Fruit fly (Drosophila melanogaster): Measurements from ENCODE around the gene Pect.

The Pect gene

DNA sequence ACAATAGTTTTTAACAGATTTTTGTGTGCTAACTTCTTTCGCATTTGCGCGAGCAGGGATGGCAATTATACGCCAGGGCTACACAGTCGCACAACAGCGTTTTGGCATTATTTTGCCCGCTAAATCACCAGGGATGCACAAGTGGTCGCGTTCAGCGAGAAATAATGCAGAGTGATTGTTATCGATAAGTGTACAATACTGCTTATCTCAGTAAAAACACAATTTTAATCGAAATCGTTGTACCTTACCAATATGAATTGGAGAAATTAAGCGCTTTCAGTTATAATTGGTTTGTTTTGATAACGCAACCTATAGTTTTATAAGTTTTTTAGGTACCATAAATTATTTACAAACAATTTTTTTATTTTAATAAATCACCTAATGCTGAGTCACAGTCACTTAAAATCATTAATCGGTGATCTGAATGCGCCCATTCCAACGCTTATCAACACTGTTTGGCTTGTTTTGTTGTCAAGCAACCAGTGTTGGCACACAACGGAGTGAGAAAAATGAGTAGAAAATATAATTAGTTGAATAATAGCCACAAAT is 26.8 kb upstream of the Pect start, which contains the start of the genes Sfmbt and CG5439 (continued):
- TF ChIP-seq hb (GFP tag; IDR thresholded peaks at IDR 0.05; ENCODE audit: partially characterized antibody) (no peak), corto (GFP tag; optimal IDR thresholded peaks at IDR 0.05) (peak; percentile 29), CG12769 (tag; optimal IDR thresholded peaks at IDR 0.05) (no peak), vfl (GFP tag; optimal IDR thresholded peaks at IDR 0.05) (peak; percentile 56), pfk (GFP tag; optimal IDR thresholded peaks at IDR 0.05) (no peak), otp (GFP tag; IDR thresholded peaks at IDR 0.05) (no peak), CG6683 (GFP tag; optimal IDR thresholded peaks at IDR 0.05) (peak; percentile 2), CG12299 (tag; optimal IDR thresholded peaks at IDR 0.05) (peak; percentile 6), bbx (GFP tag; IDR thresholded peaks at IDR 0.05; ENCODE audit: partially characterized antibody) (no peak), Aef1 (GFP tag; IDR thresholded peaks at IDR 0.05) (peak; percentile 70), tin (GFP tag; optimal IDR thresholded peaks at IDR 0.05) (peak; percentile 77), zen (tag; optimal IDR thresholded peaks at IDR 0.05) (peak; percentile 77), esg (GFP tag; conservative IDR thresholded peaks at IDR 0.05) (peak; percentile 70), CG9609 (GFP tag; optimal IDR thresholded peaks at IDR 0.05) (peak; percentile 78), CG2712 (tag; optimal IDR thresholded peaks at IDR 0.05) (peak; percentile 82), CG11560 (tag; IDR thresholded peaks at IDR 0.05) (peak; percentile 65; the same call in 2 of the 3 replicates), CG8765 (GFP tag; IDR thresholded peaks at IDR 0.05) (0 out of 2 replicates have a peak, but pooled peaks have one; percentile 33), maf-S (GFP tag; optimal IDR thresholded peaks at IDR 0.05) (peak; percentile 75), CG11247 (GFP tag; IDR thresholded peaks at IDR 0.05) (peak; percentile 61), CG7786 (GFP tag; optimal IDR thresholded peaks at IDR 0.05) (peak; percentile 77), stwl (tag; optimal IDR thresholded peaks at IDR 0.05) (peak; percentile 91), CG3995 (GFP tag; optimal IDR thresholded peaks at IDR 0.05) (peak; percentile 100), ara (GFP tag; IDR thresholded peaks at IDR 0.05) (no peak), CG9215 (GFP tag; IDR thresholded peaks at IDR 0.05) (peak; percentile 76), nerfin-2 (GFP tag; IDR thresholded peaks at IDR 0.05; ENCODE audit: partially characterized antibody) (peak; percentile 56; the same call in 1 of the 2 replicates), CG17802 (tag; optimal IDR thresholded peaks at IDR 0.05) (peak; percentile 43), Gug (GFP tag; IDR thresholded peaks at IDR 0.05) (peak; percentile 88), CG13123 (GFP tag; optimal IDR thresholded peaks at IDR 0.05) (peak; percentile 29), bigmax (GFP tag; optimal IDR thresholded peaks at IDR 0.05) (no peak), al (GFP tag; IDR thresholded peaks at IDR 0.05) (peak; percentile 71), CG14667 (GFP tag; IDR thresholded peaks at IDR 0.05) (peak; percentile 64; the same call in 1 of the 2 replicates), disco-r (GFP tag; optimal IDR thresholded peaks at IDR 0.05) (peak; percentile 21), ERR (GFP tag; optimal IDR thresholded peaks at IDR 0.05) (peak; percentile 71), D19B (GFP tag; optimal IDR thresholded peaks at IDR 0.05) (no peak), Dfd (GFP tag; optimal IDR thresholded peaks at IDR 0.05) (no peak), GATAe (GFP tag; conservative IDR thresholded peaks at IDR 0.05) (peak; percentile 22; the same call in 1 of the 2 replicates), CG15269 (tag; optimal IDR thresholded peaks at IDR 0.05) (no peak), CrebB (tag; optimal IDR thresholded peaks at IDR 0.05) (no peak), Mes4 (GFP tag; optimal IDR thresholded peaks at IDR 0.05) (peak; percentile 68), Drgx (GFP tag; IDR thresholded peaks at IDR 0.05) (peak; percentile 34; the same call in 1 of the 2 replicates), odd (GFP tag; optimal IDR thresholded peaks at IDR 0.05) (no peak), trh (GFP tag; optimal IDR thresholded peaks at IDR 0.05) (peak; percentile 64), CG2678 (tag; optimal IDR thresholded peaks at IDR 0.05) (no peak), ATbp (GFP tag; optimal IDR thresholded peaks at IDR 0.05) (no peak), Bgb (GFP tag; IDR thresholded peaks at IDR 0.05; ENCODE audit: partially characterized antibody) (peak; percentile 44), tgo (GFP tag; IDR thresholded peaks at IDR 0.05) (peak; percentile 75; the same call in 2 of the 3 replicates), CG7271 (tag; optimal IDR thresholded peaks at IDR 0.05) (no peak), dimm (GFP tag; IDR thresholded peaks at IDR 0.05) (peak; percentile 17; the same call in 1 of the 2 replicates), CG10274 (GFP tag; optimal IDR thresholded peaks at IDR 0.05) (peak; percentile 36)

Data from whole organism, embryonic.